Worm (Caenorhabditis elegans): ENCODE results near the gene fbxa-67.

DNA sequence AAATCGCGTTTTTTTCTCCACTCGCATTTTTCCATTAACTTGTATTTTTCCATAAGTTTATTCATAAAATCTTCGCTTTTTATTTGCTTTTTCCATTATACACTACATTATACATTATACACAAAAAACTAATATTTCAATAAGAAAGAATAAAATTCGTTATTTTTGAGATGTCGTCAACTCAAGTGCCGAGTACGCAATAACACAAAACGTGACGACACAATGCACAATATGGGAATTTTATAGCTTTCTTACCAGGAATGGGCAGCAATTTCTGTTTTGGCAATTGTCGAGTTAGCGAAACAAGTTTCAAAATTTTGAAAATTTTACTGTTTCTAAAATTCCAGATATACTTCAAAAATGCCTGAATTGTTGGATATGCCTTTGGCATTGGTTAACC lies 1.7 kb upstream of the fbxa-67 start, which contains the start of gene fbxa-10:
- TF ChIP-seq snpc-4 (tag; optimal IDR thresholded peaks at IDR 0.05) = no peak
- no peak for TF ChIP-seq nhr-28 (tag; optimal IDR thresholded peaks at IDR 0.05)
- TF ChIP-seq rbr-2 (tag; optimal IDR thresholded peaks at IDR 0.05) = no peak
- no peak for TF ChIP-seq ces-1 (GFP tag; optimal IDR thresholded peaks at IDR 0.05)
- TF ChIP-seq unc-62 (GFP tag; optimal IDR thresholded peaks at IDR 0.05 in 1 of 2) = no peak
- TF ChIP-seq unc-62 (tag; optimal IDR thresholded peaks at IDR 0.05) = no peak
- no peak for TF ChIP-seq tra-1 (GFP tag; IDR thresholded peaks at IDR 0.05)
- no peak for TF ChIP-seq dpl-1 (GFP tag; optimal IDR thresholded peaks at IDR 0.05)
- TF ChIP-seq skn-1 (tag; optimal IDR thresholded peaks at IDR 0.05) = no peak

Data from whole organism, L4 larva.